Worm (Caenorhabditis elegans) whole organism, L1 larva: ENCODE measurements around the gene sdpn-1.

ENCODE experiments used
- egl-27 ChIP-seq, 2 experiments: fragments of 150-350 bp in 1 of 2; sonication (generic microtip); optimal IDR thresholded peaks; 3 replicates each; lab custom pipeline; 2017 to 2018; ENCODE audit warnings: missing biosample characterization in 2 of 2, missing genetic modification characterization in 2 of 2, missing genetic modification reagents in 2 of 2
- fkh-10 ChIP-seq: sonication (generic microtip); optimal IDR thresholded peaks from 2 replicates; lab custom pipeline; 2017; ENCODE audit warnings: missing biosample characterization, missing genetic modification reagents, missing genetic modification characterization
- hlh-17 ChIP-seq: fragments of 200-800 bp; sonication (Bioruptor generic); optimal IDR thresholded peaks from 2 replicates; lab custom pipeline; 2018; ENCODE audit warnings: missing genetic modification characterization, mild to moderate bottlenecking, missing compliant biosample characterization, moderate library complexity, borderline replicate concordance
- lin-13 ChIP-seq: fragments of 150-350 bp; optimal IDR thresholded peaks from 2 replicates; lab custom pipeline; 2014; ENCODE audit warnings: missing biosample characterization, missing genetic modification reagents, missing genetic modification characterization
- lin-39 ChIP-seq: fragments of 150-350 bp; optimal IDR thresholded peaks from 2 replicates; lab custom pipeline; 2014; ENCODE audit warnings: missing biosample characterization, missing genetic modification reagents, missing genetic modification characterization
- mep-1 ChIP-seq: fragments of 150-350 bp; optimal IDR thresholded peaks from 2 replicates; lab custom pipeline; 2014; ENCODE audit warnings: missing biosample characterization, missing genetic modification characterization
- nhr-77 ChIP-seq: fragments of 150-350 bp; optimal IDR thresholded peaks from 2 replicates; lab custom pipeline; 2014; ENCODE audit warnings: missing biosample characterization, missing genetic modification characterization
- tbx-2 ChIP-seq: sonication (generic microtip); optimal IDR thresholded peaks from 2 replicates; lab custom pipeline; 2016; ENCODE audit warnings: missing genetic modification characterization, missing compliant biosample characterization
- unc-62 ChIP-seq: fragments of 150-350 bp; optimal IDR thresholded peaks from 2 replicates; lab custom pipeline; 2014; ENCODE audit warnings: missing biosample characterization, missing genetic modification reagents, missing genetic modification characterization
- zag-1 ChIP-seq: fragments of 150-350 bp; optimal IDR thresholded peaks from 2 replicates; lab custom pipeline; 2014; ENCODE audit warnings: missing biosample characterization, missing genetic modification characterization
- ztf-11 ChIP-seq, 2 experiments: sonication (generic microtip); optimal IDR thresholded peaks; 2 replicates each; lab custom pipeline; 2016 to 2017; ENCODE audit warnings: missing genetic modification characterization in 2 of 2, missing biosample characterization in 1 of 2, missing compliant biosample characterization in 1 of 2

DNA sequence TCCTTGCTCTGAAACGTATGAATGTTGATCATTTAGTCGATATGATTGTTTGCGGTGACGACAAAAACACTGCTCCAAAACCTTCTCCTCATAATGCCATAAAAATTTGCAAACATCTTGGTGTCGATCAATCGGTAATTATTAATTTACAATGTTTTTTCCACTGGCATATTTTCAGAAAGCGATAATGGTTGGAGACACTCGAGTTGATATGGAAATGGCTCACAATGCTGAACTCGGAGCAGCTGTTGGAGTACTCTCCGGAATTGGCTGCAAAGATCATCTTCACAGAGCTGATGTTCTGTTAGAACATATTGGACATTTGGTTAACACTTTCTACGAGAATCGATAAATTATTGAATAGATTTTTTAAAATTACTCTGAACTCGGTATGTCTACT, 9.6 kb downstream of the sdpn-1 start:
- TF ChIP-seq egl-27 (tag; optimal IDR thresholded peaks at IDR 0.05; lab: Kevin White, UChicago), result no peak
- TF ChIP-seq fkh-10 (GFP tag; lab: Kevin White, UChicago), result no peak
- TF ChIP-seq hlh-17 (GFP tag; lab: Kevin White, UChicago), result no peak
- no peak for TF ChIP-seq tbx-2 (tag; lab: Kevin White, UChicago)
- TF ChIP-seq lin-39 (tag; lab: Kevin White, UChicago), result no peak
- no peak for TF ChIP-seq nhr-77 (tag; lab: Kevin White, UChicago)
- no peak for TF ChIP-seq unc-62 (GFP tag; lab: Kevin White, UChicago)
- TF ChIP-seq zag-1 (tag; lab: Kevin White, UChicago), result no peak
- no peak for TF ChIP-seq mep-1
- no peak for TF ChIP-seq lin-13 (GFP tag; lab: Kevin White, UChicago)
- no peak for TF ChIP-seq ztf-11 (tag; optimal IDR thresholded peaks at IDR 0.05; lab: Kevin White, UChicago)
